Worm (Caenorhabditis elegans) whole organism, late embryonic: ENCODE results near the gene sms-3.

Experiments
- C08G9.2 ChIP-seq: sonication (generic microtip); optimal IDR thresholded peaks from 2 replicates; lab custom pipeline; 2016; ENCODE audit warnings: mild to moderate bottlenecking, missing genetic modification characterization, moderate library complexity, missing compliant biosample characterization
- F13H6.1 ChIP-seq: sonication (generic microtip); optimal IDR thresholded peaks from 2 replicates; lab custom pipeline; 2016; ENCODE audit warnings: missing genetic modification characterization, missing compliant biosample characterization
- K09A11.1 ChIP-seq: sonication (generic microtip); optimal IDR thresholded peaks from 2 replicates; lab custom pipeline; 2017; ENCODE audit warnings: antibody characterized with exemption, mild to moderate bottlenecking, missing genetic modification characterization, missing compliant biosample characterization; ENCODE audit not compliant: insufficient read depth
- ahr-1 ChIP-seq: sonication (generic microtip); optimal IDR thresholded peaks from 2 replicates; lab custom pipeline; 2016; ENCODE audit warnings: missing genetic modification characterization, missing compliant biosample characterization
- ceh-14 ChIP-seq: sonication (generic microtip); optimal IDR thresholded peaks from 2 replicates; lab custom pipeline; 2016; ENCODE audit warnings: missing genotype, missing genetic modification characterization, missing compliant biosample characterization
- ceh-18 ChIP-seq: sonication (generic microtip); optimal IDR thresholded peaks from 2 replicates; lab custom pipeline; 2016; ENCODE audit warnings: missing genetic modification characterization, missing compliant biosample characterization
- ceh-19 ChIP-seq: fragments of 200-800 bp; sonication (Bioruptor generic); optimal IDR thresholded peaks from 2 replicates; lab custom pipeline; 2018; ENCODE audit warnings: mild to moderate bottlenecking, missing genetic modification characterization, missing compliant biosample characterization
- ceh-2 ChIP-seq: sonication (generic microtip); optimal IDR thresholded peaks from 2 replicates; lab custom pipeline; 2016; ENCODE audit warnings: missing genotype, missing genetic modification characterization, missing compliant biosample characterization
- ceh-30 ChIP-seq: fragments of 150-350 bp; optimal IDR thresholded peaks from 2 replicates; lab custom pipeline; 2014; ENCODE audit warnings: missing biosample characterization, missing genetic modification characterization
- ceh-31 ChIP-seq: sonication (generic microtip); optimal IDR thresholded peaks from 2 replicates; lab custom pipeline; 2016; ENCODE audit warnings: missing genetic modification characterization, missing compliant biosample characterization
- ceh-34 ChIP-seq: sonication (generic microtip); optimal IDR thresholded peaks from 2 replicates; lab custom pipeline; 2016; ENCODE audit warnings: mild to moderate bottlenecking, missing genetic modification characterization, missing compliant biosample characterization
- ceh-45 ChIP-seq: fragments of 200-800 bp; sonication (Bioruptor generic); IDR thresholded peaks from 2 replicates; pipeline ENCODE4 v1.3.6; 2022; ENCODE audit warnings: missing genetic modification reagents, missing genetic modification characterization, missing compliant biosample characterization
- ceh-6 ChIP-seq: fragments of 200-800 bp; sonication (Bioruptor generic); optimal IDR thresholded peaks from 2 replicates; lab custom pipeline; 2018; ENCODE audit warnings: mild to moderate bottlenecking, missing genetic modification characterization, missing compliant biosample characterization
- ceh-9 ChIP-seq: sonication (generic microtip); optimal IDR thresholded peaks from 2 replicates; lab custom pipeline; 2016; ENCODE audit warnings: mild to moderate bottlenecking, missing genetic modification characterization, inconsistent platforms, missing compliant biosample characterization
- dmd-4 ChIP-seq: sonication (generic microtip); optimal IDR thresholded peaks from 2 replicates; lab custom pipeline; 2016; ENCODE audit warnings: borderline replicate concordance, missing genetic modification characterization, missing compliant biosample characterization
- dve-1 ChIP-seq: sonication (generic microtip); optimal IDR thresholded peaks from 2 replicates; lab custom pipeline; 2017; ENCODE audit warnings: antibody characterized with exemption, mild to moderate bottlenecking, missing genetic modification characterization, missing compliant biosample characterization
- elt-2 ChIP-seq: sonication (generic microtip); optimal IDR thresholded peaks from 2 replicates; lab custom pipeline; 2016; ENCODE audit warnings: missing genetic modification reagents, missing genetic modification characterization, missing compliant biosample characterization
- elt-4 ChIP-seq: sonication (generic microtip); optimal IDR thresholded peaks from 2 replicates; lab custom pipeline; 2016; ENCODE audit warnings: missing genetic modification characterization, missing compliant biosample characterization
- ets-4 ChIP-seq: sonication (generic microtip); optimal IDR thresholded peaks from 2 replicates; lab custom pipeline; 2016; ENCODE audit warnings: missing genetic modification characterization, missing compliant biosample characterization
- eyg-1 ChIP-seq: sonication (generic microtip); optimal IDR thresholded peaks from 2 replicates; lab custom pipeline; 2016; ENCODE audit warnings: missing genotype, missing genetic modification characterization, missing compliant biosample characterization
- fax-1 ChIP-seq: sonication (generic microtip); optimal IDR thresholded peaks from 2 replicates; lab custom pipeline; 2016; ENCODE audit warnings: missing genotype, missing genetic modification characterization, missing compliant biosample characterization
- fkh-10 ChIP-seq: fragments of 150-350 bp; optimal IDR thresholded peaks from 2 replicates; lab custom pipeline; 2014; ENCODE audit warnings: missing biosample characterization, missing genetic modification reagents, missing genetic modification characterization
- gmeb-2 ChIP-seq: sonication (generic microtip); optimal IDR thresholded peaks from 2 replicates; lab custom pipeline; 2016; ENCODE audit warnings: missing genetic modification characterization, inconsistent platforms, missing compliant biosample characterization
- hlh-13 ChIP-seq: fragments of 200-800 bp; sonication (Bioruptor generic); optimal IDR thresholded peaks from 2 replicates; lab custom pipeline; 2018; ENCODE audit warnings: mild to moderate bottlenecking, missing genetic modification characterization, missing compliant biosample characterization
- hlh-30 ChIP-seq: sonication (generic microtip); optimal IDR thresholded peaks from 2 replicates; lab custom pipeline; 2017; ENCODE audit warnings: antibody characterized with exemption, missing genetic modification characterization, missing compliant biosample characterization; ENCODE audit not compliant: insufficient read depth
- hlh-6 ChIP-seq: sonication (generic microtip); optimal IDR thresholded peaks from 2 replicates; lab custom pipeline; 2016; ENCODE audit warnings: missing genotype, missing genetic modification characterization, missing compliant biosample characterization
- hlh-8 ChIP-seq: sonication (generic microtip); optimal IDR thresholded peaks from 2 replicates; lab custom pipeline; 2016; ENCODE audit warnings: missing genotype, missing genetic modification characterization, missing compliant biosample characterization
- lim-6 ChIP-seq: sonication (generic microtip); optimal IDR thresholded peaks from 2 replicates; lab custom pipeline; 2016; ENCODE audit warnings: missing genetic modification characterization, missing compliant biosample characterization
- lin-11 ChIP-seq: fragments of 200-800 bp; sonication (Bioruptor generic); optimal IDR thresholded peaks from 2 replicates; lab custom pipeline; 2018; ENCODE audit warnings: mild to moderate bottlenecking, missing genetic modification characterization, missing compliant biosample characterization
- madf-2 ChIP-seq: sonication (generic microtip); optimal IDR thresholded peaks from 2 replicates; lab custom pipeline; 2017; ENCODE audit warnings: missing genetic modification characterization, missing compliant biosample characterization
- mec-3 ChIP-seq: sonication (generic microtip); optimal IDR thresholded peaks from 2 replicates; lab custom pipeline; 2016; ENCODE audit warnings: borderline replicate concordance, missing genetic modification characterization, missing compliant biosample characterization
- nfya-1 ChIP-seq: sonication (generic microtip); optimal IDR thresholded peaks from 2 replicates; lab custom pipeline; 2017; ENCODE audit warnings: missing genetic modification characterization, mild to moderate bottlenecking, missing compliant biosample characterization, antibody characterized with exemption, moderate library complexity
- odd-2 ChIP-seq: sonication (generic microtip); optimal IDR thresholded peaks from 2 replicates; lab custom pipeline; 2017; ENCODE audit warnings: antibody characterized with exemption, mild to moderate bottlenecking, missing genetic modification characterization, missing compliant biosample characterization
- pag-3 ChIP-seq: sonication (generic microtip); optimal IDR thresholded peaks from 2 replicates; lab custom pipeline; 2016; ENCODE audit warnings: missing compliant biosample characterization, missing genetic modification characterization, borderline replicate concordance
- pat-9 ChIP-seq: fragments of 200-800 bp; sonication (Bioruptor generic); optimal IDR thresholded peaks from 2 replicates; lab custom pipeline; 2018; ENCODE audit warnings: mild to moderate bottlenecking, missing genetic modification characterization, moderate library complexity, missing compliant biosample characterization
- pax-1 ChIP-seq: fragments of 150-350 bp; optimal IDR thresholded peaks from 2 replicates; lab custom pipeline; 2014; ENCODE audit warnings: missing biosample characterization, missing genetic modification characterization
- pha-4 ChIP-seq: fragments of 150-350 bp; optimal IDR thresholded peaks from 2 replicates; lab custom pipeline; 2018; ENCODE audit warnings: missing biosample characterization, missing genetic modification reagents, missing genetic modification characterization
- pqm-1 ChIP-seq: sonication (generic microtip); optimal IDR thresholded peaks from 2 replicates; lab custom pipeline; 2016; ENCODE audit warnings: missing genetic modification characterization, missing compliant biosample characterization
- ref-2 ChIP-seq: sonication (generic microtip); optimal IDR thresholded peaks from 2 replicates; lab custom pipeline; 2016; ENCODE audit warnings: missing genetic modification characterization, missing compliant biosample characterization
- rnt-1 ChIP-seq: sonication (generic microtip); optimal IDR thresholded peaks from 2 replicates; lab custom pipeline; 2016; ENCODE audit warnings: missing genetic modification characterization, missing compliant biosample characterization
- sdc-2 ChIP-seq: sonication (generic microtip); optimal IDR thresholded peaks from 2 replicates; lab custom pipeline; 2016; ENCODE audit warnings: missing genotype, missing genetic modification characterization, missing compliant biosample characterization
- sox-2 ChIP-seq: fragments of 200-800 bp; sonication (Bioruptor generic); IDR thresholded peaks from 2 replicates; pipeline ENCODE4 v1.3.6; 2022; ENCODE audit warnings: missing genetic modification reagents, missing genetic modification characterization, missing compliant biosample characterization
- sox-4 ChIP-seq: sonication (generic microtip); optimal IDR thresholded peaks from 2 replicates; lab custom pipeline; 2017; ENCODE audit warnings: mild to moderate bottlenecking, missing genetic modification characterization, inconsistent platforms, missing compliant biosample characterization
- tbx-2 ChIP-seq: sonication (generic microtip); optimal IDR thresholded peaks from 2 replicates; lab custom pipeline; 2016; ENCODE audit warnings: missing genetic modification characterization, missing compliant biosample characterization
- tbx-7 ChIP-seq: sonication (generic microtip); optimal IDR thresholded peaks from 2 replicates; lab custom pipeline; 2016; ENCODE audit warnings: missing genotype, missing genetic modification characterization, missing compliant biosample characterization
- ttx-3 ChIP-seq: sonication (generic microtip); optimal IDR thresholded peaks from 2 replicates; lab custom pipeline; 2016; ENCODE audit warnings: missing genetic modification reagents, missing genetic modification characterization, missing compliant biosample characterization
- unc-42 ChIP-seq: sonication (generic microtip); optimal IDR thresholded peaks from 2 replicates; lab custom pipeline; 2016; ENCODE audit warnings: missing genotype, missing genetic modification characterization, missing compliant biosample characterization
- unc-55 ChIP-seq: sonication (generic microtip); optimal IDR thresholded peaks from 2 replicates; lab custom pipeline; 2017; ENCODE audit warnings: missing biosample characterization, missing genetic modification reagents, missing genetic modification characterization
- zip-5 ChIP-seq: sonication (generic microtip); optimal IDR thresholded peaks from 2 replicates; lab custom pipeline; 2016; ENCODE audit warnings: missing genetic modification characterization, missing compliant biosample characterization

sms-3 gene

ce11 chrIII:1601464-1602169 is 673 bp upstream of the sms-3 start (continued):
- TF ChIP-seq dve-1 (tag; lab: Kevin White, UChicago) (no peak), unc-55 (GFP tag; lab: Kevin White, UChicago) (no peak), hlh-30 (tag; lab: Kevin White, UChicago) (no peak), sox-4 (tag; lab: Kevin White, UChicago) (peak; percentile 74), madf-2 (tag; lab: Kevin White, UChicago) (peak; percentile 26), hlh-8 (tag; lab: Kevin White, UChicago) (no peak), hlh-13 (peak; percentile 46), C08G9.2 (peak; percentile 54), tbx-2 (peak; percentile 19), zip-5 (peak; percentile 37), pqm-1 (no peak), pat-9 (peak; percentile 74), dmd-4 (tag; lab: Kevin White, UChicago) (peak; percentile 55), fax-1 (tag; lab: Kevin White, UChicago) (peak; percentile 21), ceh-9 (no peak), elt-2 (tag; lab: Kevin White, UChicago) (peak; percentile 52), ceh-45 (GFP tag; lab: Robert Waterston, UW) (no peak), pax-1 (tag; lab: Kevin White, UChicago) (no peak), ceh-6 (GFP tag; lab: Kevin White, UChicago) (peak; percentile 71), mec-3 (tag; lab: Kevin White, UChicago) (peak; percentile 74), fkh-10 (GFP tag; lab: Kevin White, UChicago) (no peak), pha-4 (no peak), lin-11 (peak; percentile 68)

DNA sequence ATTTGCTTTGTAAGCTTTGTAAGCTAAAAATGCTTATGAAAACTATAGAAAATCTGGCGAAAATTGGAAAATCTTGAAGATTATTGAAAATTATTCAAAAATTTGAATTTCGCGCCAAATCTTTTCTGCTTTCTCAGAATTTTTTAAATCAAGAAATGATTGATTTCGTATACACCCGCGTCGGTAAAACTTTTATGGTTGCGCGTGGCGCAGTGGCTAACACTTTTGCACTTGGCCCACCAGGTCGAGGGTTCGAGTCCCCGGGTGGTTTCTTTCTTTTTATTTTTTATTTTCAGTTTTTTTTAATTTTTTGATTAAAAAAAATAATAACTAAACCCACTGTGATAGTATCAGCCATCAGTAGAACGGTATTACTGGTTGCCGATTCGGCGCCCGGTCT is 2.0 kb downstream of the sms-3 start:
- TF ChIP-seq pat-9 (no peak), tbx-7 (tag; lab: Kevin White, UChicago) (no peak), hlh-6 (no peak), mec-3 (tag; lab: Kevin White, UChicago) (no peak), ttx-3 (tag; lab: Kevin White, UChicago) (no peak), ceh-34 (tag; lab: Kevin White, UChicago) (no peak), unc-55 (GFP tag; lab: Kevin White, UChicago) (no peak), ceh-14 (tag; lab: Kevin White, UChicago) (no peak), gmeb-2 (tag; lab: Kevin White, UChicago) (no peak), ceh-30 (tag; lab: Kevin White, UChicago) (no peak), ceh-18 (tag; lab: Kevin White, UChicago) (no peak), unc-42 (tag; lab: Kevin White, UChicago) (no peak), elt-2 (tag; lab: Kevin White, UChicago) (no peak), lim-6 (no peak), ceh-2 (tag; lab: Kevin White, UChicago) (no peak), ahr-1 (tag; lab: Kevin White, UChicago) (no peak), sdc-2 (tag; lab: Kevin White, UChicago) (no peak), pag-3 (no peak), rnt-1 (tag; lab: Kevin White, UChicago) (no peak)

- TF ChIP-seq odd-2 (tag; lab: Kevin White, UChicago) (no peak), ceh-34 (tag; lab: Kevin White, UChicago) (peak; percentile 23), elt-4 (no peak), ceh-19 (GFP tag; lab: Kevin White, UChicago) (peak; percentile 5), hlh-8 (tag; lab: Kevin White, UChicago) (no peak), K09A11.1 (tag; lab: Kevin White, UChicago) (no peak), F13H6.1 (tag; lab: Kevin White, UChicago) (no peak), ceh-31 (peak; percentile 55), C08G9.2 (no peak), unc-42 (tag; lab: Kevin White, UChicago) (peak; percentile 55), lim-6 (no peak), eyg-1 (tag; lab: Kevin White, UChicago) (no peak), unc-55 (GFP tag; lab: Kevin White, UChicago) (peak; percentile 20), ref-2 (tag; lab: Kevin White, UChicago) (no peak), ets-4 (no peak), pag-3 (no peak), nfya-1 (tag; lab: Kevin White, UChicago) (peak; percentile 65), lin-11 (no peak), sox-2 (GFP tag; lab: Robert Waterston, UW) (no peak)
These were observed 9.3 kb downstream of the sms-3 start for ce11 chrIII:1591681-1592080.
